Worm (Caenorhabditis elegans): ENCODE results near the gene R07E4.5.

DNA sequence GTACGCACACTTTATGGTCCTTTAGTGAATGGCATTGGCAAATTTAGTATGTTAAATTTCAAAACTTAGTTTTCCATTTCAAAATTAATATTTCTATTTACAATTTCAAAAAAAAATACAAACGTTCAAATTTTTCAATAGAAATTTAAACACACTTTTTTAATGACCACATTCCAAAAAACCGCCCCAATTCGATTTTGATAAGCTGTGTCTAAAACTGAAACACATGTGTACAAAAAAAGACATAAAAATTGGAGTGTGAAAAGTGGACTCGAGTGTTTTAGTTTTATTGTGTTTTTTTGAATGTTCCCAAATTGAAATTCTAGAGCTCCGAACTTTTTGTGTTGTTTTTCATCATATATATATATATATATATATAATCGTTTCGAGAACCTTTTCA is 22.8 kb upstream of the R07E4.5 start:
- TF ChIP-seq tag-97 (GFP tag; IDR thresholded peaks at IDR 0.05) (no peak), nhr-6 (tag; optimal IDR thresholded peaks at IDR 0.05) (no peak), ceh-82 (tag; optimal IDR thresholded peaks at IDR 0.05) (no peak), unc-62 (GFP tag; optimal IDR thresholded peaks at IDR 0.05 in 1 of 2) (no peak), unc-62 (tag; optimal IDR thresholded peaks at IDR 0.05) (no peak), unc-130 (GFP tag; optimal IDR thresholded peaks at IDR 0.05) (no peak), madf-5 (GFP tag; IDR thresholded peaks at IDR 0.05) (no peak), spr-1 (tag; optimal IDR thresholded peaks at IDR 0.05) (no peak), zag-1 (tag; optimal IDR thresholded peaks at IDR 0.05) (no peak), zip-2 (tag; optimal IDR thresholded peaks at IDR 0.05) (no peak), nhr-76 (tag; optimal IDR thresholded peaks at IDR 0.05) (no peak), ZK546.5 (tag; optimal IDR thresholded peaks at IDR 0.05) (no peak), lin-29 (GFP tag; IDR thresholded peaks at IDR 0.05) (no peak), snpc-4 (tag; optimal IDR thresholded peaks at IDR 0.05) (no peak), nhr-102 (tag; optimal IDR thresholded peaks at IDR 0.05) (no peak)

Data from whole organism, L4 larva.